Worm (Caenorhabditis elegans): ENCODE data around the gene col-118.

DNA sequence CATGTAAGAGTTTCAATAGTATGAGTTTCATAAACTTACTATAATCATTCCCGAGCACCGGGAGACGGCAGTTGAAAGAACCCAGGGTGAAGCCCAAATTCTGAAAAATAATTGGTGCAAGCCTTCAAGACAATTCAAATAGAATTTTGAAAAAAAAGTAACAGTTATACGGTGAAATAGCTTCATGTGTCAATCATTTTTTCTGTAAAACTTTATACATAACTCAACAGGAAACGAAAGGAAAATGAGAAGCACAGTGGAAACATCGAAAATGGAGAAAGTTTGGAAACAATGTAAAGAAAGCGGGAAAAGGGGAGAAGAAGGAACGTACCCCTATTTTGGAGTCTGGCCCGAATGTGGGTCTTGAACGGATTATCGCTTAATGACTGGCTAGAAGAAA is 24.9 kb downstream of the col-118 start, which contains the start of gene C09G9.3:
- TF ChIP-seq flt-1 (GFP tag; IDR thresholded peaks at IDR 0.05) (no peak), ama-1 (optimal IDR thresholded peaks at IDR 0.05) (no peak), ceh-13 (GFP tag; optimal IDR thresholded peaks at IDR 0.05) (no peak), tra-4 (tag; optimal IDR thresholded peaks at IDR 0.05) (no peak), aly-1 (tag; optimal IDR thresholded peaks at IDR 0.05) (no peak), hmg-4 (GFP tag; optimal IDR thresholded peaks at IDR 0.05) (no peak), ets-7 (tag; optimal IDR thresholded peaks at IDR 0.05) (no peak), scrt-1 (GFP tag; IDR thresholded peaks at IDR 0.05) (no peak), B0310.2 (tag; optimal IDR thresholded peaks at IDR 0.05) (no peak)
